Fruit fly (Drosophila melanogaster): ENCODE results near the gene CG7341.

CG7341 gene

dm6 chr3L:18070050-18070449 lies 42.7 kb upstream of the CG7341 start, which contains the start of gene CG44006:
CG44006 (minus strand) TSS chr3L:18070150.
- TF ChIP-seq Dfd (GFP tag; optimal IDR thresholded peaks at IDR 0.05) (no peak), Dif (GFP tag; optimal IDR thresholded peaks at IDR 0.05; ENCODE audit: partially characterized antibody) (no peak), ey (GFP tag; optimal IDR thresholded peaks at IDR 0.05) (no peak)

dm6 chr3L:18072023-18072422 lies 40.7 kb upstream of the CG7341 start, which contains the start of gene CG44005:
CG44005 (minus strand) TSS chr3L:18072123.
- TF ChIP-seq dmrt93B (GFP tag; optimal IDR thresholded peaks at IDR 0.05) (no peak), sage (GFP tag; optimal IDR thresholded peaks at IDR 0.05) (no peak), sv (GFP tag; optimal IDR thresholded peaks at IDR 0.05) (no peak), lola (GFP tag; optimal IDR thresholded peaks at IDR 0.05) (no peak), OdsH (GFP tag; optimal IDR thresholded peaks at IDR 0.05) (no peak), Hr78 (GFP tag; optimal IDR thresholded peaks at IDR 0.05) (no peak), br (GFP tag; optimal IDR thresholded peaks at IDR 0.05) (no peak), foxo (GFP tag; optimal IDR thresholded peaks at IDR 0.05) (no peak), Rel (GFP tag; optimal IDR thresholded peaks at IDR 0.05) (no peak), Rel (tag; optimal IDR thresholded peaks at IDR 0.05) (no peak), dsf (GFP tag; optimal IDR thresholded peaks at IDR 0.05; ENCODE audit: borderline replicate concordance) (no peak), HLH106 (tag; optimal IDR thresholded peaks at IDR 0.05) (no peak), Myc (optimal IDR thresholded peaks at IDR 0.05) (no peak), CG9705 (GFP tag; optimal IDR thresholded peaks at IDR 0.05) (no peak)

dm6 chr3L:18073559-18074134 lies 39.1 kb upstream of the CG7341 start, which contains the start of gene CG44004:
CG44004 (minus strand) TSS chr3L:18073863.
- TF ChIP-seq pan (optimal IDR thresholded peaks at IDR 0.05) (no peak), CG9705 (GFP tag; optimal IDR thresholded peaks at IDR 0.05) (no peak), fru (GFP tag; optimal IDR thresholded peaks at IDR 0.05) (no peak)

dm6 chr3L:18074988-18075387 lies 37.8 kb upstream of the CG7341 start:
- TF ChIP-seq Abd-B (GFP tag; optimal IDR thresholded peaks at IDR 0.05) (no peak), psq (GFP tag; optimal IDR thresholded peaks at IDR 0.05) (no peak)

- TF ChIP-seq jim (GFP tag; optimal IDR thresholded peaks at IDR 0.05) (no peak), Sp1 (GFP tag; optimal IDR thresholded peaks at IDR 0.05) (no peak), usp (GFP tag; optimal IDR thresholded peaks at IDR 0.05) (no peak), Hnf4 (GFP tag; optimal IDR thresholded peaks at IDR 0.05) (no peak), tai (GFP tag; optimal IDR thresholded peaks at IDR 0.05) (no peak), Mio (GFP tag; optimal IDR thresholded peaks at IDR 0.05) (no peak)
These were observed 36.9 kb upstream of the CG7341 start for dm6 chr3L:18075853-18076252.

dm6 chr3L:18076649-18077048 lies 36.1 kb upstream of the CG7341 start:
- TF ChIP-seq usp (GFP tag; optimal IDR thresholded peaks at IDR 0.05) (no peak), sv (GFP tag; optimal IDR thresholded peaks at IDR 0.05) (no peak), GATAd (GFP tag; optimal IDR thresholded peaks at IDR 0.05) (no peak), br (GFP tag; optimal IDR thresholded peaks at IDR 0.05) (no peak), rgr (GFP tag; optimal IDR thresholded peaks at IDR 0.05) (no peak), Myc (optimal IDR thresholded peaks at IDR 0.05) (no peak), HLH106 (tag; optimal IDR thresholded peaks at IDR 0.05) (no peak), Mio (GFP tag; optimal IDR thresholded peaks at IDR 0.05) (no peak), psq (GFP tag; optimal IDR thresholded peaks at IDR 0.05) (no peak), Rel (GFP tag; optimal IDR thresholded peaks at IDR 0.05) (no peak), Rel (tag; optimal IDR thresholded peaks at IDR 0.05) (no peak), Abd-B (GFP tag; optimal IDR thresholded peaks at IDR 0.05) (no peak), Vsx2 (GFP tag; optimal IDR thresholded peaks at IDR 0.05; ENCODE audit: partially characterized antibody) (no peak), OdsH (GFP tag; optimal IDR thresholded peaks at IDR 0.05) (no peak)
